Worm (Caenorhabditis elegans) whole organism, early embryonic: ENCODE data around the gene F10E9.10.

Experiments used
- aly-1 ChIP-seq: sonication (generic microtip); optimal IDR thresholded peaks from 2 replicates; lab custom pipeline; 2016; ENCODE audit warnings: missing genetic modification characterization, missing compliant biosample characterization
- ama-1 ChIP-seq: fragments of 150-350 bp; optimal IDR thresholded peaks from 2 replicates; lab custom pipeline; 2014
- ceh-13 ChIP-seq: fragments of 200-800 bp; sonication (Bioruptor generic); optimal IDR thresholded peaks from 2 replicates; lab custom pipeline; 2018; ENCODE audit warnings: mild to moderate bottlenecking, missing genetic modification characterization, missing compliant biosample characterization
- flt-1 ChIP-seq: fragments of 200-800 bp; sonication (Bioruptor generic); IDR thresholded peaks from 2 replicates; pipeline ENCODE4 v1.3.6; 2022; ENCODE audit warnings: missing genetic modification characterization, missing compliant biosample characterization
- hmbx-1 ChIP-seq: sonication (generic microtip); optimal IDR thresholded peaks from 2 replicates; lab custom pipeline; 2016; ENCODE audit warnings: mild to moderate bottlenecking, missing genetic modification characterization, missing compliant biosample characterization
- hnd-1 ChIP-seq: sonication (generic microtip); optimal IDR thresholded peaks from 2 replicates; lab custom pipeline; 2016; ENCODE audit warnings: missing genetic modification characterization, missing compliant biosample characterization
- pes-1 ChIP-seq: fragments of 200-800 bp; sonication (Bioruptor generic); IDR thresholded peaks from 2 replicates; pipeline ENCODE4 v1.3.6; 2022; ENCODE audit warnings: missing genetic modification reagents, missing genetic modification characterization, missing compliant biosample characterization
- scrt-1 ChIP-seq: fragments of 200-800 bp; sonication (Bioruptor generic); IDR thresholded peaks from 2 replicates; pipeline ENCODE4 v1.3.6; 2022; ENCODE audit warnings: missing genetic modification characterization, missing compliant biosample characterization
- sea-1 ChIP-seq: fragments of 200-800 bp; sonication (Bioruptor generic); conservative IDR thresholded peaks from 2 replicates; pipeline ENCODE4 v1.3.6; 2022; ENCODE audit warnings: missing genetic modification characterization, missing compliant biosample characterization
- tra-4 ChIP-seq: sonication (generic microtip); optimal IDR thresholded peaks from 2 replicates; lab custom pipeline; 2017; ENCODE audit warnings: missing genetic modification characterization, missing compliant biosample characterization

DNA sequence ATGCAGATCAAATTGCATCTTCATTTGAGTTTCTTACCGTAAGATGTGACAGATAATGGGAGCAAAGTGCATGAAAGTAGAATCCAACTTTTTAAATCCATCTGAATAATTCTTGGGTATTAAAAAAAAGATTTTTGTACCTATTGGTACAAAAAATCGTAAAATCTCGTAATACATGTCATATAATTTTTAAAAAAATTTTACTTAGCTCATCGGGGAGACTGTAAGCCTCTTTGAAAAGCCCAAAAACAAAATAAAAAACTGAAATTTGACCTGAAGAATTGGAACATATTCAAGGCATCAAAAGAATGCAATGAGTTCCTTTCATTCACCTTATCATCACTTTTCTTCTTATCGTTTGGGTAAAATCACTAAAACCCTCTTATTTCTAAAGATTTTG, 44.2 kb downstream of the F10E9.10 start, which contains the start of gene clec-160:
- no peak for TF ChIP-seq aly-1 (tag; lab: Kevin White, UChicago)
- TF ChIP-seq ama-1 (lab: Kevin White, UChicago), result no peak
- no peak for TF ChIP-seq ceh-13 (GFP tag; lab: Kevin White, UChicago)
- TF ChIP-seq sea-1 (GFP tag; lab: Robert Waterston, UW), result no peak
- no peak for TF ChIP-seq hmbx-1
- TF ChIP-seq scrt-1 (GFP tag; lab: Robert Waterston, UW), result no peak
- TF ChIP-seq tra-4, result no peak
- TF ChIP-seq hnd-1 (tag; lab: Kevin White, UChicago), result no peak
- no peak for TF ChIP-seq pes-1 (GFP tag; lab: Robert Waterston, UW)
- TF ChIP-seq flt-1 (GFP tag; lab: Robert Waterston, UW), result no peak
